Worm (Caenorhabditis elegans) whole organism, L1 larva: ENCODE data around the gene Y57G7A.2.

Experiments
- F16B12.6 ChIP-seq: fragments of 150-350 bp; optimal IDR thresholded peaks from 2 replicates; lab custom pipeline; 2014; ENCODE audit warnings: missing biosample characterization, missing genetic modification characterization
- Y116A8C.19 ChIP-seq: sonication (generic microtip); optimal IDR thresholded peaks from 2 replicates; lab custom pipeline; 2016; ENCODE audit warnings: missing compliant biosample characterization, missing genetic modification characterization, borderline replicate concordance
- alr-1 ChIP-seq: fragments of 200-800 bp; sonication (Bioruptor generic); optimal IDR thresholded peaks from 2 replicates; lab custom pipeline; 2018; ENCODE audit warnings: borderline replicate concordance, mild to moderate bottlenecking, missing genetic modification characterization, missing compliant biosample characterization
- ama-1 ChIP-seq: fragments of 150-350 bp; optimal IDR thresholded peaks from 2 replicates; lab custom pipeline; 2014
- ceh-82 ChIP-seq, 3 experiments: fragments of 150-350 bp in 1 of 3; sonication (generic microtip) in 2 of 3; optimal IDR thresholded peaks; 2 replicates each; lab custom pipeline; 2014 to 2017; ENCODE audit warnings: missing biosample characterization in 3 of 3, missing genetic modification characterization in 3 of 3
- ceh-90 ChIP-seq: sonication (generic microtip); optimal IDR thresholded peaks from 2 replicates; lab custom pipeline; 2016; ENCODE audit warnings: missing genetic modification characterization, missing compliant biosample characterization
- ces-1 ChIP-seq: fragments of 150-350 bp; optimal IDR thresholded peaks from 2 replicates; lab custom pipeline; 2014; ENCODE audit warnings: missing biosample characterization, missing genetic modification reagents, missing genetic modification characterization
- dpl-1 ChIP-seq, 3 experiments: fragments of 150-350 bp in 2 of 3; sonication (generic microtip) in 1 of 3; optimal IDR thresholded peaks; 2 replicates each; lab custom pipeline; 2014 to 2017; ENCODE audit warnings: missing biosample characterization in 3 of 3, missing genetic modification characterization in 3 of 3, missing genetic modification reagents in 3 of 3
- efl-1 ChIP-seq, 4 experiments: fragments of 150-350 bp; optimal IDR thresholded peaks in 3 of 4; peaks in 1 of 4; 1 replicate in 1 of 4; 2 replicates in 3 of 4; lab custom pipeline; 2014; ENCODE audit warnings: missing biosample characterization in 2 of 4, missing genetic modification characterization in 2 of 4, missing genetic modification reagents in 2 of 4
- egl-13 ChIP-seq: sonication (generic microtip); optimal IDR thresholded peaks from 2 replicates; lab custom pipeline; 2016; ENCODE audit warnings: missing genotype, missing genetic modification reagents, missing genetic modification characterization, missing compliant biosample characterization
- fos-1 ChIP-seq: fragments of 150-350 bp; optimal IDR thresholded peaks from 2 replicates; lab custom pipeline; 2014; ENCODE audit warnings: missing biosample characterization, missing genetic modification characterization
- grh-1 ChIP-seq: fragments of 200-800 bp; sonication (Bioruptor generic); IDR thresholded peaks from 2 replicates; pipeline ENCODE4 v1.3.6; 2022; ENCODE audit warnings: missing genetic modification reagents, missing genetic modification characterization, missing compliant biosample characterization
- hlh-17 ChIP-seq: fragments of 200-800 bp; sonication (Bioruptor generic); optimal IDR thresholded peaks from 2 replicates; lab custom pipeline; 2018; ENCODE audit warnings: missing genetic modification characterization, mild to moderate bottlenecking, missing compliant biosample characterization, moderate library complexity, borderline replicate concordance
- lin-14 ChIP-seq: fragments of 200-800 bp; sonication (Bioruptor generic); optimal IDR thresholded peaks from 2 replicates; lab custom pipeline; 2018; ENCODE audit warnings: mild to moderate bottlenecking, missing genetic modification characterization, moderate library complexity, missing compliant biosample characterization
- lsy-2 ChIP-seq, 2 experiments: fragments of 150-350 bp; optimal IDR thresholded peaks; 2 replicates each; lab custom pipeline; 2014; ENCODE audit warnings: missing biosample characterization in 2 of 2, missing genetic modification characterization in 2 of 2
- nhr-11 ChIP-seq: fragments of 150-350 bp; optimal IDR thresholded peaks from 2 replicates; lab custom pipeline; 2014; ENCODE audit warnings: missing biosample characterization, missing genetic modification characterization
- nhr-12 ChIP-seq: sonication (generic microtip); optimal IDR thresholded peaks from 2 replicates; lab custom pipeline; 2017; ENCODE audit warnings: missing biosample characterization, missing genetic modification characterization
- nhr-28 ChIP-seq: fragments of 150-350 bp; optimal IDR thresholded peaks from 2 replicates; lab custom pipeline; 2014; ENCODE audit warnings: missing biosample characterization, missing genetic modification characterization
- nhr-71 ChIP-seq: sonication (generic microtip); optimal IDR thresholded peaks from 2 replicates; lab custom pipeline; 2016; ENCODE audit warnings: mild to moderate bottlenecking, missing genetic modification characterization, moderate library complexity, missing compliant biosample characterization
- nhr-76 ChIP-seq: sonication (generic microtip); optimal IDR thresholded peaks from 2 replicates; lab custom pipeline; 2017; ENCODE audit warnings: missing biosample characterization, missing genetic modification characterization
- nhr-85 ChIP-seq: sonication (generic microtip); peaks from one replicate; lab custom pipeline; 2016; ENCODE audit warnings: missing genetic modification characterization, inconsistent platforms, missing compliant biosample characterization
- pax-3 ChIP-seq: fragments of 200-800 bp; sonication (Bioruptor generic); optimal IDR thresholded peaks from 2 replicates; lab custom pipeline; 2018; ENCODE audit warnings: mild to moderate bottlenecking, missing genetic modification characterization, moderate library complexity, missing compliant biosample characterization
- snu-23 ChIP-seq: sonication (generic microtip); optimal IDR thresholded peaks from 2 replicates; lab custom pipeline; 2016; ENCODE audit warnings: missing genetic modification characterization, missing compliant biosample characterization
- sup-37 ChIP-seq: fragments of 200-800 bp; sonication (Bioruptor generic); optimal IDR thresholded peaks from 2 replicates; lab custom pipeline; 2018; ENCODE audit warnings: mild to moderate bottlenecking, missing genetic modification characterization, missing compliant biosample characterization
- swsn-7 ChIP-seq: sonication (generic microtip); optimal IDR thresholded peaks from 2 replicates; lab custom pipeline; 2016; ENCODE audit warnings: missing genetic modification characterization, missing compliant biosample characterization
- zag-1 ChIP-seq: fragments of 150-350 bp; optimal IDR thresholded peaks from 2 replicates; lab custom pipeline; 2014; ENCODE audit warnings: missing biosample characterization, missing genetic modification characterization
- zip-4 ChIP-seq: fragments of 200-800 bp; sonication (Bioruptor generic); optimal IDR thresholded peaks from 2 replicates; lab custom pipeline; 2018; ENCODE audit warnings: mild to moderate bottlenecking, missing genetic modification characterization, moderate library complexity, missing compliant biosample characterization
- ztf-11 ChIP-seq, 2 experiments: sonication (generic microtip); optimal IDR thresholded peaks; 2 replicates each; lab custom pipeline; 2016 to 2017; ENCODE audit warnings: missing genetic modification characterization in 2 of 2, missing biosample characterization in 1 of 2, missing compliant biosample characterization in 1 of 2
- ztf-4 ChIP-seq: fragments of 150-350 bp; optimal IDR thresholded peaks from 2 replicates; lab custom pipeline; 2014; ENCODE audit warnings: missing biosample characterization, missing genetic modification characterization

The Y57G7A.2 gene

ce11 chrII:1326689-1327088, 30.8 kb downstream of the Y57G7A.2 start, which contains the start of gene jip-1:
jip-1 (plus strand) TSS chrII:1326989.
- TF ChIP-seq ztf-11 (tag; optimal IDR thresholded peaks at IDR 0.05; lab: Kevin White, UChicago) (no peak), nhr-85 (tag; lab: Kevin White, UChicago) (peak; percentile 31)

- TF ChIP-seq efl-1 (optimal IDR thresholded peaks at IDR 0.05; lab: Kevin White, UChicago) (no peak), efl-1 (GFP tag; optimal IDR thresholded peaks at IDR 0.05 in 1 of 2; lab: Kevin White, UChicago) (no peak), ztf-11 (tag; optimal IDR thresholded peaks at IDR 0.05; lab: Kevin White, UChicago) (no peak), nhr-12 (tag; lab: Kevin White, UChicago) (no peak), nhr-28 (tag; lab: Kevin White, UChicago) (no peak)
Measured at ce11 chrII:1329887-1330286, 34.0 kb downstream of the Y57G7A.2 start.

DNA sequence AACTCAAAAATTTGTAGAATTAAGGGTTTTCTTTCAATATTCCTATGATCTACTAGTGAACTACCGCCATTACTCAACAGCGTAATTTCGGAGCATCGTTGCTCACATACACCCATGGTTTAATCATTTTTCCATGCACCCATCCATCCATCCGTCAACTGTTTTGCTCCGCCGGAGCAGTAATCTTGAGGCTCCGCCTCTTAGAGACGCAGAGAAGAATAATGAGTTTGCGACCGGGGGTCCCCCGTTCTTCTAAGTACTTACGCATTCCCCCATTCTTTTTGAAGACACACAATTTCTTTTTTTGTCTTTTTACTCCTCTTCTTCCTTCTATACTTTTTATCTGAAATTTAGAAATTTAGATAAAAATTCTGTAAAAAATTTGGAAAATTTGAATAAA, 42.3 kb downstream of the Y57G7A.2 start:
- TF ChIP-seq ama-1 (lab: Kevin White, UChicago) (no peak), lin-14 (GFP tag; lab: Kevin White, UChicago) (peak; percentile 18)
- TF ChIP-seq, all 84 proteins: peak for 1

- TF ChIP-seq nhr-28 (tag; lab: Kevin White, UChicago) (no peak), ceh-90 (tag; lab: Kevin White, UChicago) (no peak), egl-13 (tag; lab: Kevin White, UChicago) (no peak), lsy-2 (tag; optimal IDR thresholded peaks at IDR 0.05; lab: Kevin White, UChicago) (no peak), sup-37 (GFP tag; lab: Kevin White, UChicago) (no peak), nhr-85 (tag; lab: Kevin White, UChicago) (no peak), snu-23 (no peak), swsn-7 (tag; lab: Kevin White, UChicago) (no peak), alr-1 (tag; lab: Kevin White, UChicago) (no peak), Y116A8C.19 (tag; lab: Kevin White, UChicago) (no peak), nhr-12 (tag; lab: Kevin White, UChicago) (no peak), efl-1 (optimal IDR thresholded peaks at IDR 0.05; lab: Kevin White, UChicago) (no peak), efl-1 (GFP tag; optimal IDR thresholded peaks at IDR 0.05 in 1 of 2; lab: Kevin White, UChicago) (no peak), fos-1 (no peak), hlh-17 (GFP tag; lab: Kevin White, UChicago) (no peak), nhr-76 (no peak)
Measured at ce11 chrII:1340049-1340448, 44.2 kb downstream of the Y57G7A.2 start.

- TF ChIP-seq nhr-11 (no peak), nhr-71 (tag; lab: Kevin White, UChicago) (peak; percentile 49), swsn-7 (tag; lab: Kevin White, UChicago) (peak; percentile 13), pax-3 (tag; lab: Kevin White, UChicago) (no peak), fos-1 (no peak), ces-1 (GFP tag; lab: Kevin White, UChicago) (peak; percentile 90), ceh-82 (tag; optimal IDR thresholded peaks at IDR 0.05; lab: Kevin White, UChicago) (peak in 1 of 3 experiments; percentile 17), grh-1 (no peak), efl-1 (optimal IDR thresholded peaks at IDR 0.05; lab: Kevin White, UChicago) (no peak), efl-1 (GFP tag; optimal IDR thresholded peaks at IDR 0.05 in 1 of 2; lab: Kevin White, UChicago) (peak in 1 of 2 experiments; percentile 38), lin-14 (GFP tag; lab: Kevin White, UChicago) (peak; percentile 86)
Measured at ce11 chrII:1341416-1341815, 45.5 kb downstream of the Y57G7A.2 start.

ce11 chrII:1343748-1344147, 47.9 kb downstream of the Y57G7A.2 start:
- no peak for TF ChIP-seq F16B12.6 (tag; lab: Kevin White, UChicago)
- peak; percentile 32 for TF ChIP-seq lin-14 (GFP tag; lab: Kevin White, UChicago)

- TF ChIP-seq efl-1 (optimal IDR thresholded peaks at IDR 0.05; lab: Kevin White, UChicago): no peak
- peak in 1 of 2 experiments; percentile 2 for TF ChIP-seq efl-1 (GFP tag; optimal IDR thresholded peaks at IDR 0.05 in 1 of 2; lab: Kevin White, UChicago)
- peak; percentile 67 for TF ChIP-seq zip-4 (GFP tag; lab: Kevin White, UChicago)
- no peak for TF ChIP-seq nhr-85 (tag; lab: Kevin White, UChicago)
- TF ChIP-seq zag-1 (tag; lab: Kevin White, UChicago): peak; percentile 20
- peak in 1 of 2 experiments; percentile 6 for TF ChIP-seq lsy-2 (tag; optimal IDR thresholded peaks at IDR 0.05; lab: Kevin White, UChicago)
- TF ChIP-seq dpl-1 (GFP tag; optimal IDR thresholded peaks at IDR 0.05; lab: Kevin White, UChicago): peak in 1 of 3 experiments; percentile 11
- peak; percentile 49 for TF ChIP-seq lin-14 (GFP tag; lab: Kevin White, UChicago)
- no peak for TF ChIP-seq ztf-4 (tag; lab: Kevin White, UChicago)
Measured at ce11 chrII:1344524-1345119, 48.7 kb downstream of the Y57G7A.2 start.
